Worm (Caenorhabditis elegans): Measurements from ENCODE around the gene atl-1.

ce11 chrV:9630944-9631343 lies 14.5 kb downstream of the atl-1 start, which contains the start of gene T06E4.5:
- TF ChIP-seq mep-1 (tag; optimal IDR thresholded peaks at IDR 0.05) (no peak), lsy-2 (tag; optimal IDR thresholded peaks at IDR 0.05) (no peak), ztf-4 (tag; optimal IDR thresholded peaks at IDR 0.05) (no peak), lin-39 (tag; optimal IDR thresholded peaks at IDR 0.05) (no peak), ztf-11 (tag; optimal IDR thresholded peaks at IDR 0.05) (no peak), aly-2 (tag; optimal IDR thresholded peaks at IDR 0.05) (no peak), nhr-76 (tag; optimal IDR thresholded peaks at IDR 0.05) (no peak), sox-4 (tag; optimal IDR thresholded peaks at IDR 0.05) (no peak), unc-62 (GFP tag; optimal IDR thresholded peaks at IDR 0.05) (no peak), nhr-28 (tag; optimal IDR thresholded peaks at IDR 0.05) (no peak), nhr-20 (tag; optimal IDR thresholded peaks at IDR 0.05) (no peak), ama-1 (optimal IDR thresholded peaks at IDR 0.05) (no peak), elt-3 (tag; optimal IDR thresholded peaks at IDR 0.05) (no peak), ets-5 (GFP tag; IDR thresholded peaks at IDR 0.05) (no peak)

All from whole organism, L1 larva.